Fruit fly (Drosophila melanogaster) whole organism, embryonic: ENCODE results near the gene Gr89a.

ENCODE experiments used
- BEAF-32 ChIP-seq: fragments of 200-800 bp; sonication (Bioruptor generic); optimal IDR thresholded peaks from 3 replicates; lab custom pipeline; 2017; ENCODE audit warnings: missing biosample characterization, missing genetic modification characterization, mild to moderate bottlenecking, moderate library complexity, missing genetic modification reagents
- Blimp-1 ChIP-seq: fragments of 200-800 bp; sonication (Bioruptor generic); optimal IDR thresholded peaks from 3 replicates; lab custom pipeline; 2018; ENCODE audit warnings: missing biosample characterization, missing genetic modification characterization, mild to moderate bottlenecking, moderate library complexity, missing genetic modification reagents
- C15 ChIP-seq: fragments of 200-800 bp; sonication (Bioruptor generic); IDR thresholded peaks from 3 replicates; pipeline ENCODE4 v1.3.6; 2022; ENCODE audit warnings: missing biosample characterization, missing genetic modification characterization
- CG10267 ChIP-seq: fragments of 200-800 bp; sonication (Bioruptor generic); optimal IDR thresholded peaks from 2 replicates; lab custom pipeline; 2018; ENCODE audit warnings: missing biosample characterization, mild to moderate bottlenecking, missing genetic modification characterization, moderate library complexity
- CG10321 ChIP-seq: fragments of 200-800 bp; sonication (Bioruptor generic); IDR thresholded peaks from 2 replicates; pipeline ENCODE4 v1.3.6; 2022; ENCODE audit warnings: missing biosample characterization, missing genetic modification characterization
- CG12659 ChIP-seq: fragments of 200-800 bp; sonication (Bioruptor generic); optimal IDR thresholded peaks from 3 replicates; lab custom pipeline; 2017; ENCODE audit warnings: mild to moderate bottlenecking, missing biosample characterization, missing genetic modification reagents, missing genetic modification characterization
- CG13775 ChIP-seq: fragments of 200-800 bp; sonication (Bioruptor generic); optimal IDR thresholded peaks from 3 replicates; lab custom pipeline; 2017; ENCODE audit warnings: missing biosample characterization, mild to moderate bottlenecking, missing genetic modification characterization
- CG14710 ChIP-seq: fragments of 200-800 bp; sonication (Bioruptor generic); optimal IDR thresholded peaks from 3 replicates; lab custom pipeline; 2019; ENCODE audit warnings: missing biosample characterization, mild to moderate bottlenecking, missing genetic modification characterization, moderate library complexity
- CG15011 ChIP-seq: fragments of 200-800 bp; sonication (Bioruptor generic); optimal IDR thresholded peaks from 3 replicates; lab custom pipeline; 2018; ENCODE audit warnings: missing biosample characterization, mild to moderate bottlenecking, missing genetic modification characterization
- CG15514 ChIP-seq: fragments of 200-800 bp; sonication (Bioruptor generic); optimal IDR thresholded peaks from 3 replicates; lab custom pipeline; 2017; ENCODE audit warnings: missing biosample characterization, missing genetic modification characterization, mild to moderate bottlenecking, moderate library complexity, missing genetic modification reagents
- CG16813 ChIP-seq: fragments of 200-800 bp; sonication (Bioruptor generic); IDR thresholded peaks from 3 replicates; pipeline ENCODE4 v1.3.6; 2022; ENCODE audit warnings: missing biosample characterization, missing genetic modification characterization; ENCODE audit not compliant: partially characterized antibody
- CG30431 ChIP-seq: fragments of 200-800 bp; sonication (Bioruptor generic); optimal IDR thresholded peaks from 2 replicates; lab custom pipeline; 2017; ENCODE audit warnings: missing biosample characterization, missing genetic modification characterization
- CG3847 ChIP-seq: fragments of 200-800 bp; sonication (Bioruptor generic); IDR thresholded peaks from 2 replicates; pipeline ENCODE4 v1.3.6; 2022; ENCODE audit warnings: missing biosample characterization, missing genetic modification characterization
- CG4424 ChIP-seq: fragments of 200-800 bp; sonication (Bioruptor generic); optimal IDR thresholded peaks from 3 replicates; lab custom pipeline; 2016; ENCODE audit warnings: missing biosample characterization, missing genetic modification characterization
- CG4617 ChIP-seq: fragments of 200-800 bp; sonication (Bioruptor generic); optimal IDR thresholded peaks from 3 replicates; lab custom pipeline; 2016; ENCODE audit warnings: missing biosample characterization, missing genetic modification characterization, borderline replicate concordance
- CG6254 ChIP-seq: fragments of 200-800 bp; sonication (Bioruptor generic); optimal IDR thresholded peaks from 3 replicates; lab custom pipeline; 2017; ENCODE audit warnings: mild to moderate bottlenecking, missing biosample characterization, missing genetic modification reagents, missing genetic modification characterization
- CTCF ChIP-seq: fragments of 200-800 bp; sonication (Bioruptor generic); optimal IDR thresholded peaks from 2 replicates; lab custom pipeline; 2017; ENCODE audit warnings: missing biosample characterization, mild to moderate bottlenecking, missing genetic modification characterization, moderate library complexity
- Dfd ChIP-seq, 2 experiments: fragments of >200 bp; optimal IDR thresholded peaks; 2 replicates each; lab custom pipeline; 2017; ENCODE audit warnings: missing biosample characterization in 2 of 2, missing genetic modification characterization in 2 of 2
- Dp ChIP-seq: fragments of 200-800 bp; sonication (Bioruptor generic); optimal IDR thresholded peaks from 2 replicates; lab custom pipeline; 2018; ENCODE audit warnings: missing biosample characterization, mild to moderate bottlenecking, missing genetic modification characterization, moderate library complexity
- E2f1 ChIP-seq: fragments of 200-800 bp; sonication (Bioruptor generic); IDR thresholded peaks from 2 replicates; pipeline ENCODE4 v1.3.6; 2022; ENCODE audit warnings: missing biosample characterization, missing genetic modification characterization
- E2f2 ChIP-seq: fragments of 200-800 bp; sonication (Bioruptor generic); IDR thresholded peaks from 2 replicates; pipeline ENCODE4 v1.3.6; 2022; ENCODE audit warnings: missing biosample characterization, missing genetic modification characterization
- ERR ChIP-seq: fragments of 200-800 bp; sonication (Bioruptor generic); optimal IDR thresholded peaks from 2 replicates; lab custom pipeline; 2016; ENCODE audit warnings: missing biosample characterization, missing genetic modification characterization
- Ets97D ChIP-seq: fragments of 200-800 bp; sonication (Bioruptor generic); optimal IDR thresholded peaks from 3 replicates; lab custom pipeline; 2016; ENCODE audit warnings: missing biosample characterization, missing genetic modification characterization
- HmgZ ChIP-seq: fragments of 200-800 bp; sonication (Bioruptor generic); optimal IDR thresholded peaks from 2 replicates; lab custom pipeline; 2018; ENCODE audit warnings: missing biosample characterization, mild to moderate bottlenecking, missing genetic modification characterization
- Hr3 ChIP-seq: fragments of 200-800 bp; sonication (Bioruptor generic); optimal IDR thresholded peaks from 3 replicates; lab custom pipeline; 2016; ENCODE audit warnings: missing biosample characterization, missing genetic modification characterization
- MBD-R2 ChIP-seq: fragments of 200-800 bp; sonication (Bioruptor generic); IDR thresholded peaks from 2 replicates; pipeline ENCODE4 v1.3.6; 2022; ENCODE audit warnings: missing biosample characterization, missing genetic modification characterization
- MESR4 ChIP-seq: fragments of 200-800 bp; sonication (Bioruptor generic); optimal IDR thresholded peaks from 2 replicates; lab custom pipeline; 2018; ENCODE audit warnings: missing biosample characterization, mild to moderate bottlenecking, missing genetic modification characterization, moderate library complexity
- Myb ChIP-seq: fragments of 200-800 bp; sonication (Bioruptor generic); optimal IDR thresholded peaks from 2 replicates; lab custom pipeline; 2016; ENCODE audit warnings: missing biosample characterization, missing genetic modification characterization
- Pdp1 ChIP-seq, 2 experiments: fragments of 200-800 bp; sonication (Bioruptor generic); optimal IDR thresholded peaks; 3 replicates each; lab custom pipeline; 2016; ENCODE audit warnings: missing biosample characterization in 2 of 2, missing genetic modification characterization in 2 of 2, mild to moderate bottlenecking in 1 of 2, moderate library complexity in 1 of 2
- Rfx ChIP-seq: fragments of 200-800 bp; sonication (Bioruptor generic); IDR thresholded peaks from 2 replicates; pipeline ENCODE4 v1.3.6; 2022; ENCODE audit warnings: missing biosample characterization, missing genetic modification characterization
- Sox100B ChIP-seq: fragments of 200-800 bp; sonication (Bioruptor generic); optimal IDR thresholded peaks from 3 replicates; lab custom pipeline; 2018; ENCODE audit warnings: missing biosample characterization, mild to moderate bottlenecking, missing genetic modification characterization
- Taf1 ChIP-seq: fragments of 200-800 bp; sonication (Bioruptor generic); IDR thresholded peaks from 2 replicates; pipeline ENCODE4 v1.3.6; 2022; ENCODE audit warnings: missing biosample characterization, missing genetic modification characterization
- Usf ChIP-seq: fragments of 200-800 bp; sonication (Bioruptor generic); optimal IDR thresholded peaks from 2 replicates; lab custom pipeline; 2017; ENCODE audit warnings: missing genotype, missing biosample characterization, missing genetic modification characterization
- croc ChIP-seq: fragments of 200-800 bp; sonication (Bioruptor generic); conservative IDR thresholded peaks from 3 replicates; pipeline ENCODE4 v1.3.6; 2022; ENCODE audit warnings: missing biosample characterization, missing genetic modification characterization
- crp ChIP-seq, 2 experiments: fragments of 200-800 bp; sonication (Bioruptor generic); optimal IDR thresholded peaks; 2 replicates in 1 of 2; 3 replicates in 1 of 2; lab custom pipeline; 2017; ENCODE audit warnings: missing biosample characterization in 2 of 2, missing genetic modification characterization in 2 of 2, mild to moderate bottlenecking in 1 of 2, moderate library complexity in 1 of 2
- dmrt99B ChIP-seq: fragments of 200-800 bp; sonication (Bioruptor generic); optimal IDR thresholded peaks from 2 replicates; lab custom pipeline; 2018; ENCODE audit warnings: missing biosample characterization, mild to moderate bottlenecking, missing genetic modification characterization, moderate library complexity
- fd64A ChIP-seq: fragments of 200-800 bp; sonication (Bioruptor generic); optimal IDR thresholded peaks from 3 replicates; lab custom pipeline; 2018; ENCODE audit warnings: missing biosample characterization, mild to moderate bottlenecking, missing genetic modification characterization
- grau ChIP-seq: fragments of 200-800 bp; optimal IDR thresholded peaks from 3 replicates; lab custom pipeline; 2019; ENCODE audit warnings: missing biosample characterization, mild to moderate bottlenecking, missing genetic modification characterization, moderate library complexity
- hbn ChIP-seq: fragments of 200-800 bp; sonication (Bioruptor generic); IDR thresholded peaks from 2 replicates; pipeline ENCODE4 v1.3.6; 2022; ENCODE audit warnings: missing biosample characterization, missing genetic modification characterization; ENCODE audit not compliant: partially characterized antibody
- kni ChIP-seq: fragments of 200-800 bp; sonication (Bioruptor generic); optimal IDR thresholded peaks from 3 replicates; lab custom pipeline; 2017; ENCODE audit warnings: mild to moderate bottlenecking, missing biosample characterization, missing genetic modification reagents, missing genetic modification characterization
- knrl ChIP-seq: fragments of 200-800 bp; sonication (Bioruptor generic); IDR thresholded peaks from 3 replicates; pipeline ENCODE4 v1.3.6; 2022; ENCODE audit warnings: missing biosample characterization, missing genetic modification characterization; ENCODE audit not compliant: partially characterized antibody
- lilli ChIP-seq: fragments of 200-800 bp; sonication (Bioruptor generic); optimal IDR thresholded peaks from 3 replicates; lab custom pipeline; 2016; ENCODE audit warnings: missing biosample characterization, missing genetic modification characterization
- mam ChIP-seq: fragments of 200-800 bp; sonication (Bioruptor generic); optimal IDR thresholded peaks from 3 replicates; lab custom pipeline; 2016; ENCODE audit warnings: missing biosample characterization, missing genetic modification characterization
- pfk ChIP-seq: fragments of 200-800 bp; sonication (Bioruptor generic); optimal IDR thresholded peaks from 2 replicates; lab custom pipeline; 2018; ENCODE audit warnings: missing biosample characterization, mild to moderate bottlenecking, missing genetic modification characterization, moderate library complexity
- pho ChIP-seq: fragments of 200-800 bp; sonication (Bioruptor generic); optimal IDR thresholded peaks from 2 replicates; lab custom pipeline; 2016; ENCODE audit warnings: missing biosample characterization, missing genetic modification characterization
- pzg ChIP-seq: fragments of 200-800 bp; sonication (Bioruptor generic); optimal IDR thresholded peaks from 3 replicates; lab custom pipeline; 2018; ENCODE audit warnings: missing biosample characterization, mild to moderate bottlenecking, missing genetic modification characterization, moderate library complexity
- stwl ChIP-seq: fragments of 200-800 bp; sonication (Bioruptor generic); optimal IDR thresholded peaks from 3 replicates; lab custom pipeline; 2018; ENCODE audit warnings: missing biosample characterization, mild to moderate bottlenecking, missing genetic modification characterization, moderate library complexity
- vfl ChIP-seq: fragments of 200-800 bp; sonication (Bioruptor generic); optimal IDR thresholded peaks from 2 replicates; lab custom pipeline; 2016; ENCODE audit warnings: missing biosample characterization, missing genetic modification characterization
- yki ChIP-seq: fragments of >200 bp; optimal IDR thresholded peaks from 3 replicates; lab custom pipeline; 2018
- zfh1 ChIP-seq: fragments of 200-800 bp; sonication (Bioruptor generic); IDR thresholded peaks from 3 replicates; pipeline ENCODE4 v1.3.6; 2022; ENCODE audit warnings: missing biosample characterization, missing genetic modification characterization

The Gr89a gene

DNA sequence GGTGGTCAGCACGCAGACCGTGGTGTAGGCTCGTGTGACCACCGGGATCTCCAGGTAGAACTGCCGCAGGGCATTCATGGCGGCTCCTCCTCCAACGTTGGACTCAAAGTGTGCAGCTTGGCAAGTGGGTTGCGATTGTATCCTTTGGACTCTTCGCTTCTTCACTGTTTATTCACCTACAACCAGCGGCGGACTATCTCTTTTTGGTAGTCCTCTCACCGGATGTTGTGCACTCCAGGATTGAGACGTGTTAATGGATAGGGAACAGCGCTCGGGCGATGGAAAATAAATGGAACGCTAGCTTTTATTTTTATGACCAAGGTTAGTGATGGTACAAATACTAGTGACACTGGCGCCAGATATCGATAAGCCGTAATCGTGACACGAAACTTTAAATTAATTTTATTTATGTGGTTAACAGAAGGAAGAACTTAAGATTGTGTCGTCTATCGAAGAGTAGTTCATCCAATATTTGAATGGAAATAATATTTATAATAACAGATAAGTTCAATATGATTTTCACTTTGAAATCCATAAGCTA lies 14.8 kb downstream of the Gr89a start, which contains the start of gene Der-2 (continued):
- TF ChIP-seq hbn (GFP tag; lab: Robert Waterston, UW): peak; percentile 90
- TF ChIP-seq Sox100B: no peak
- no peak for TF ChIP-seq CG13775
- no peak for TF ChIP-seq CG15011 (GFP tag; lab: Kevin White, UChicago)
- TF ChIP-seq Blimp-1: no peak
- no peak for TF ChIP-seq CG6254
- TF ChIP-seq CG30431 (GFP tag; lab: Kevin White, UChicago): no peak
- no peak for TF ChIP-seq fd64A (GFP tag; lab: Kevin White, UChicago)
- TF ChIP-seq E2f1: no peak
- TF ChIP-seq knrl (GFP tag; lab: Robert Waterston, UW): peak; percentile 87
- no peak for TF ChIP-seq croc
- no peak for TF ChIP-seq Dfd (GFP tag; optimal IDR thresholded peaks at IDR 0.05; lab: Kevin White, UChicago)
- no peak for TF ChIP-seq CG4424 (GFP tag; lab: Kevin White, UChicago)
- TF ChIP-seq yki (lab: Kevin White, UChicago): no peak
- no peak for TF ChIP-seq ERR (GFP tag; lab: Kevin White, UChicago)
- TF ChIP-seq grau (tag; lab: Kevin White, UChicago): no peak
- no peak for TF ChIP-seq dmrt99B (tag; lab: Kevin White, UChicago)
- no peak for TF ChIP-seq Taf1 (GFP tag; lab: Robert Waterston, UW)

DNA sequence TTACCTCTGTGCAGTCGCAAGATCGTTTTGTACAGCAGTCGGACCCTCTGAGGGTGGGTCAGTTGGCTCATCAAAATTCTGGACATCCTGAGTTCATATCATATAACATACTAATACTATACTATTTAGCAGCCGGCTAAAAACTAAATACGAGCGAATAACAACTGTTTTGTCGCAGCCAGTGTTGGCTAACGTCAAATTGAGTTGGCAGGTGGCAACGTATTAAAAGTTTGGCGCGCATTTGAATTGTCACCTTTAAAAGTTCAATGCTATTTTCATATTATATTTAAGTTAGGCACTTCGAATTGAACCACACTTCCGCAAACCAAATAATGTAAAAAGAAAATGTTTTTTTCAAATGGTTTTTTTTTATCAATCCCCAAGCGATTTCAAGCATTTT lies 16.5 kb downstream of the Gr89a start, which contains the start of gene Sdhaf3:
TSS of gene Sdhaf3 (minus strand) at position 177 of the 400 bp plus-strand sequence.
- TF ChIP-seq kni (no peak), mam (peak; percentile 18), CG15514 (GFP tag; lab: Kevin White, UChicago) (peak; percentile 15), crp (GFP tag; optimal IDR thresholded peaks at IDR 0.05; lab: Kevin White, UChicago) (peak in 1 of 2 experiments; percentile 74), pho (GFP tag; lab: Kevin White, UChicago) (no peak), Usf (GFP tag; lab: Kevin White, UChicago) (no peak), CG4617 (GFP tag; lab: Kevin White, UChicago) (peak; percentile 5), vfl (GFP tag; lab: Kevin White, UChicago) (peak; percentile 19), CG12659 (peak; percentile 17), CG10267 (tag; lab: Kevin White, UChicago) (peak; percentile 89), MBD-R2 (GFP tag; lab: Robert Waterston, UW) (peak; percentile 47; the same call in 1 of the 2 replicates), Rfx (GFP tag; lab: Robert Waterston, UW) (peak; percentile 46; the same call in 1 of the 2 replicates), Hr3 (no peak), Dp (GFP tag; lab: Kevin White, UChicago) (peak; percentile 89), stwl (peak; percentile 53), pfk (GFP tag; lab: Kevin White, UChicago) (no peak), CTCF (peak; percentile 28), E2f2 (GFP tag; lab: Robert Waterston, UW) (peak; percentile 93), Myb (GFP tag; lab: Kevin White, UChicago) (peak; percentile 25), CG3847 (GFP tag; lab: Robert Waterston, UW) (peak; percentile 31; the same call in 1 of the 2 replicates), HmgZ (tag; lab: Kevin White, UChicago) (peak; percentile 18), MESR4 (GFP tag; lab: Kevin White, UChicago) (peak; percentile 0), C15 (no peak), BEAF-32 (GFP tag; lab: Kevin White, UChicago) (peak; percentile 32), Ets97D (GFP tag; lab: Kevin White, UChicago) (peak; percentile 19), zfh1 (GFP tag; lab: Robert Waterston, UW) (0 out of 3 replicates have a peak, but pooled peaks have one; percentile 5), Pdp1 (GFP tag; optimal IDR thresholded peaks at IDR 0.05; lab: Kevin White, UChicago) (peak in 1 of 2 experiments; percentile 40), lilli (GFP tag; lab: Kevin White, UChicago) (peak; percentile 13), CG16813 (GFP tag; lab: Robert Waterston, UW) (0 out of 3 replicates have a peak, but pooled peaks have one; percentile 14), pzg (GFP tag; lab: Kevin White, UChicago) (peak; percentile 56), CG14710 (tag; lab: Kevin White, UChicago) (peak; percentile 15), CG10321 (GFP tag; lab: Robert Waterston, UW) (no peak)
